Fruit fly (Drosophila melanogaster): ENCODE measurements around the gene for.
A peak's percentile ranks its signal among the peaks of the same experiment; 100 is the strongest.

for gene

dm6 chr2L:3642148-3642920 lies 14.4 kb downstream of the for start:
- TF ChIP-seq tj (GFP tag; optimal IDR thresholded peaks at IDR 0.05) (no peak), Clk (GFP tag; optimal IDR thresholded peaks at IDR 0.05) (no peak), Crg-1 (GFP tag; optimal IDR thresholded peaks at IDR 0.05) (no peak), Hr96 (GFP tag; optimal IDR thresholded peaks at IDR 0.05) (no peak), Mnt (GFP tag; optimal IDR thresholded peaks at IDR 0.05) (no peak), kay (GFP tag; ENCODE audit: borderline replicate concordance) (peak; percentile 5), CG33017 (tag; optimal IDR thresholded peaks at IDR 0.05) (no peak)

- TF ChIP-seq Clk (GFP tag; optimal IDR thresholded peaks at IDR 0.05): no peak
- TF ChIP-seq Hr96 (GFP tag; optimal IDR thresholded peaks at IDR 0.05): no peak
- TF ChIP-seq Mnt (GFP tag; optimal IDR thresholded peaks at IDR 0.05): no peak
- TF ChIP-seq cic (GFP tag; optimal IDR thresholded peaks at IDR 0.05): no peak
- no peak for TF ChIP-seq CG33017 (tag; optimal IDR thresholded peaks at IDR 0.05)
- TF ChIP-seq cnc (optimal IDR thresholded peaks at IDR 0.05): no peak
- TF ChIP-seq CG1620 (GFP tag; optimal IDR thresholded peaks at IDR 0.05): no peak
- no peak for TF ChIP-seq CG14711 (tag; optimal IDR thresholded peaks at IDR 0.05)
These were observed 15.8 kb downstream of the for start for dm6 chr2L:3640952-3641351.

dm6 chr2L:3639924-3640323 lies 16.8 kb downstream of the for start:
- TF ChIP-seq cic (GFP tag; optimal IDR thresholded peaks at IDR 0.05) (peak; percentile 91), CG12768 (GFP tag; optimal IDR thresholded peaks at IDR 0.05) (peak; percentile 40), Clk (GFP tag; optimal IDR thresholded peaks at IDR 0.05) (no peak), tj (GFP tag; optimal IDR thresholded peaks at IDR 0.05) (peak; percentile 16), Mnt (GFP tag; optimal IDR thresholded peaks at IDR 0.05) (peak; percentile 78), CG7045 (GFP tag; optimal IDR thresholded peaks at IDR 0.05) (no peak), kay (GFP tag; ENCODE audit: borderline replicate concordance) (no peak), Crg-1 (GFP tag; optimal IDR thresholded peaks at IDR 0.05) (no peak), pad (GFP tag; optimal IDR thresholded peaks at IDR 0.05) (peak; percentile 5), CG11617 (GFP tag; optimal IDR thresholded peaks at IDR 0.05) (no peak), CG14711 (tag; optimal IDR thresholded peaks at IDR 0.05) (no peak), CG7101 (tag; optimal IDR thresholded peaks at IDR 0.05) (peak; percentile 32), CG33017 (tag; optimal IDR thresholded peaks at IDR 0.05) (peak; percentile 28)

- TF ChIP-seq ovo (GFP tag; optimal IDR thresholded peaks at IDR 0.05) (no peak), CG12768 (GFP tag; optimal IDR thresholded peaks at IDR 0.05) (no peak), CG14711 (tag; optimal IDR thresholded peaks at IDR 0.05) (no peak), kay (GFP tag; ENCODE audit: borderline replicate concordance) (no peak), toe (GFP tag; optimal IDR thresholded peaks at IDR 0.05) (no peak), cnc (optimal IDR thresholded peaks at IDR 0.05) (no peak), CG33017 (tag; optimal IDR thresholded peaks at IDR 0.05) (no peak), Clk (GFP tag; optimal IDR thresholded peaks at IDR 0.05) (no peak), CG1620 (GFP tag; optimal IDR thresholded peaks at IDR 0.05) (no peak), tj (GFP tag; optimal IDR thresholded peaks at IDR 0.05) (no peak), CG7045 (GFP tag; optimal IDR thresholded peaks at IDR 0.05) (no peak)
These were observed 21.3 kb downstream of the for start for dm6 chr2L:3635444-3635843.

dm6 chr2L:3633871-3634270 lies 22.9 kb downstream of the for start:
- TF ChIP-seq CG14711 (tag; optimal IDR thresholded peaks at IDR 0.05): no peak
- no peak for TF ChIP-seq CG33017 (tag; optimal IDR thresholded peaks at IDR 0.05)
- no peak for TF ChIP-seq CG12768 (GFP tag; optimal IDR thresholded peaks at IDR 0.05)
- TF ChIP-seq CG1620 (GFP tag; optimal IDR thresholded peaks at IDR 0.05): no peak
- TF ChIP-seq Crg-1 (GFP tag; optimal IDR thresholded peaks at IDR 0.05): no peak
- TF ChIP-seq ovo (GFP tag; optimal IDR thresholded peaks at IDR 0.05): no peak
- no peak for TF ChIP-seq pad (GFP tag; optimal IDR thresholded peaks at IDR 0.05)
- no peak for TF ChIP-seq tj (GFP tag; optimal IDR thresholded peaks at IDR 0.05)
- TF ChIP-seq Clk (GFP tag; optimal IDR thresholded peaks at IDR 0.05): no peak
- no peak for TF ChIP-seq CG7045 (GFP tag; optimal IDR thresholded peaks at IDR 0.05)
- TF ChIP-seq kay (GFP tag; ENCODE audit: borderline replicate concordance): no peak
- no peak for TF ChIP-seq CG5204 (GFP tag; optimal IDR thresholded peaks at IDR 0.05)
- no peak for TF ChIP-seq cic (GFP tag; optimal IDR thresholded peaks at IDR 0.05)
- TF ChIP-seq bab1 (GFP tag; optimal IDR thresholded peaks at IDR 0.05): no peak

- peak; percentile 91 for TF ChIP-seq Hr96 (GFP tag; optimal IDR thresholded peaks at IDR 0.05)
- peak; percentile 76 for TF ChIP-seq CG7045 (GFP tag; optimal IDR thresholded peaks at IDR 0.05)
- peak; percentile 90 for TF ChIP-seq CG11617 (GFP tag; optimal IDR thresholded peaks at IDR 0.05)
- peak; percentile 86 for TF ChIP-seq CG5204 (GFP tag; optimal IDR thresholded peaks at IDR 0.05)
- peak; percentile 91 for TF ChIP-seq CG14711 (tag; optimal IDR thresholded peaks at IDR 0.05)
- TF ChIP-seq bab1 (GFP tag; optimal IDR thresholded peaks at IDR 0.05): peak; percentile 92
- peak; percentile 81 for TF ChIP-seq CG33017 (tag; optimal IDR thresholded peaks at IDR 0.05)
- TF ChIP-seq CG1620 (GFP tag; optimal IDR thresholded peaks at IDR 0.05): peak; percentile 60
- TF ChIP-seq Crg-1 (GFP tag; optimal IDR thresholded peaks at IDR 0.05): peak; percentile 53
- peak; percentile 70 for TF ChIP-seq cic (GFP tag; optimal IDR thresholded peaks at IDR 0.05)
- peak; percentile 80 for TF ChIP-seq Mnt (GFP tag; optimal IDR thresholded peaks at IDR 0.05)
- TF ChIP-seq CG12768 (GFP tag; optimal IDR thresholded peaks at IDR 0.05): peak; percentile 93
- TF ChIP-seq ovo (GFP tag; optimal IDR thresholded peaks at IDR 0.05): peak; percentile 50
- peak; percentile 83 for TF ChIP-seq toe (GFP tag; optimal IDR thresholded peaks at IDR 0.05)
- TF ChIP-seq CG7101 (tag; optimal IDR thresholded peaks at IDR 0.05): peak; percentile 89
- peak; percentile 80 for TF ChIP-seq Clk (GFP tag; optimal IDR thresholded peaks at IDR 0.05)
- peak; percentile 85 for TF ChIP-seq pad (GFP tag; optimal IDR thresholded peaks at IDR 0.05)
- peak; percentile 96 for TF ChIP-seq kay (GFP tag; ENCODE audit: borderline replicate concordance)
- peak; percentile 72 for TF ChIP-seq tj (GFP tag; optimal IDR thresholded peaks at IDR 0.05)
- no peak for TF ChIP-seq cnc (optimal IDR thresholded peaks at IDR 0.05)
These were observed 24.5 kb downstream of the for start for dm6 chr2L:3632047-3632880.

All from whole organism, adult.